Worm (Caenorhabditis elegans): ENCODE data around the gene T11F9.21.

Gene T11F9.21

DNA sequence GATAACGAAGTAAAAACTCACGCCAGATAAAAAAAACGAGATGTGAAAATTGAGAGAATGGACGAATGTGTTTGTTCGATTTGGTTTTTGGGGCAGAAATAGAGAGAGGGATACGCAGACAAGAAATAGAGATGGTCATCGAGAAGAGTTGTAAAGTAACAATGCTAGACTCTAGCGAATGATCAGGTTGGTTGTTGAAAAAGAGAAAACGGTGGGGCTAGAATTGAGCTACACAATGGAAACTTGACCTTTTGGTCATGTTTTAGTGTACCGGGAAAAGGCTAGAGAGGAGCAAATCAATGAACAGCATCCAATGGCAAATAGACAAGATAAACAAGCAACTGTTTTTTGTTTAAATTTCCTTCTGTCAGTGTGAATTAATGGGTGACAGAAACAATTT is 2.2 kb upstream of the T11F9.21 start, which contains the start of gene dhs-19:
TSS of gene dhs-19 (minus strand) at position 101 of the 400 bp plus-strand sequence.
- TF ChIP-seq ref-1 (GFP tag; conservative IDR thresholded peaks at IDR 0.05) (no peak), flt-1 (GFP tag; IDR thresholded peaks at IDR 0.05) (no peak)

- TF ChIP-seq ztf-23 (GFP tag; IDR thresholded peaks at IDR 0.05) (no peak), ref-1 (GFP tag; conservative IDR thresholded peaks at IDR 0.05) (no peak), ztf-29 (GFP tag; IDR thresholded peaks at IDR 0.05) (no peak), flt-1 (GFP tag; IDR thresholded peaks at IDR 0.05) (no peak), cog-1 (tag; optimal IDR thresholded peaks at IDR 0.05) (no peak), T22C8.4 (GFP tag; IDR thresholded peaks at IDR 0.05) (no peak), klf-2 (GFP tag; conservative IDR thresholded peaks at IDR 0.05) (no peak), tab-1 (GFP tag; IDR thresholded peaks at IDR 0.05) (no peak), med-1 (GFP tag; optimal IDR thresholded peaks at IDR 0.05; ENCODE audit: insufficient read depth) (no peak)
These were observed 3.7 kb downstream of the T11F9.21 start, which contains the start of gene htrl-1 for ce11 chrV:11496283-11496682. TSS of gene htrl-1 (minus strand) at chrV:11496383.

ce11 chrV:11497475-11497874 is 4.9 kb downstream of the T11F9.21 start:
- TF ChIP-seq T22C8.4 (GFP tag; IDR thresholded peaks at IDR 0.05): no peak
- TF ChIP-seq klf-2 (GFP tag; conservative IDR thresholded peaks at IDR 0.05): no peak
- no peak for TF ChIP-seq ztf-29 (GFP tag; IDR thresholded peaks at IDR 0.05)
- TF ChIP-seq ztf-23 (GFP tag; IDR thresholded peaks at IDR 0.05): no peak
- no peak for TF ChIP-seq cog-1 (tag; optimal IDR thresholded peaks at IDR 0.05)
- no peak for TF ChIP-seq flt-1 (GFP tag; IDR thresholded peaks at IDR 0.05)
- no peak for TF ChIP-seq med-1 (GFP tag; optimal IDR thresholded peaks at IDR 0.05; ENCODE audit: insufficient read depth)
- TF ChIP-seq tab-1 (GFP tag; IDR thresholded peaks at IDR 0.05): no peak

DNA sequence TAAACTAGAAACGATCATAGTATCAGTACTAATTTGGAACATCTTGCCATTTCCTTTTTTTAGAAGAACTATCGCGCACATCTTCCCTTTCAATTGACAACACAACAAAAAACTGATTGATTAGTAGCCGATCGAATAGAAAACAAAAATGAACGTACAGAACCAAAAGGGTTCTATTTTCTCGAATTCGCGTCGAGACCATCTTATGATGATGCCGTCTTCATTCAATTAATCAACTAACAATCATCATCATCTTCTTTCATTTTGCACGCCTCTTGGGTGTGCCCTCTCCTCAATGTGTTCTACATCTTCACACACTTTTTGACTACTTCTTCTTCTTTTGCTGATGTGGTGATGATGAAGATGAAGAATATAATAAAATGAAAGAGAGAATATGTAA is 7.2 kb downstream of the T11F9.21 start:
- no peak for TF ChIP-seq T22C8.4 (GFP tag; IDR thresholded peaks at IDR 0.05)
- no peak for TF ChIP-seq tab-1 (GFP tag; IDR thresholded peaks at IDR 0.05)
- TF ChIP-seq flt-1 (GFP tag; IDR thresholded peaks at IDR 0.05): no peak
- no peak for TF ChIP-seq cog-1 (tag; optimal IDR thresholded peaks at IDR 0.05)
- TF ChIP-seq ref-1 (GFP tag; conservative IDR thresholded peaks at IDR 0.05): no peak
- no peak for TF ChIP-seq ztf-29 (GFP tag; IDR thresholded peaks at IDR 0.05)

DNA sequence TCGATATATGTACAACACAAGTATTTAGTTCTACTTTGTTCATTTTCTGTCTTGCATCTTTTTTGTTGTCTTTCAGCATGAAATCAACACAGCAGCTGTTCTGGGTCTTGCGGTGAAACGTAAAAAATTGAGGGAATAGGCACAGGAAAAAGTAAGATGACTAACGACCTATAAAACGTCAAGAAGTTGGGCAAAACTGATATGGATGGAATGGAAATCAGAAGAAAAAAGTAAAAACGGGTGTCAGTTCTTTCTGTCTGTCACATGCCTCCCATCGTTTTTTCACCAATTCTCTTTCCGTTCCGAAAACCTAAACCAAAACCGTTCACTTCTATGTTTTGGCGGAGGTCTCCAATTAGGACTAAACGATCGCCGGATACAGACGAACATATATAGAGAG is 8.4 kb downstream of the T11F9.21 start:
- TF ChIP-seq klf-2 (GFP tag; conservative IDR thresholded peaks at IDR 0.05): no peak

DNA sequence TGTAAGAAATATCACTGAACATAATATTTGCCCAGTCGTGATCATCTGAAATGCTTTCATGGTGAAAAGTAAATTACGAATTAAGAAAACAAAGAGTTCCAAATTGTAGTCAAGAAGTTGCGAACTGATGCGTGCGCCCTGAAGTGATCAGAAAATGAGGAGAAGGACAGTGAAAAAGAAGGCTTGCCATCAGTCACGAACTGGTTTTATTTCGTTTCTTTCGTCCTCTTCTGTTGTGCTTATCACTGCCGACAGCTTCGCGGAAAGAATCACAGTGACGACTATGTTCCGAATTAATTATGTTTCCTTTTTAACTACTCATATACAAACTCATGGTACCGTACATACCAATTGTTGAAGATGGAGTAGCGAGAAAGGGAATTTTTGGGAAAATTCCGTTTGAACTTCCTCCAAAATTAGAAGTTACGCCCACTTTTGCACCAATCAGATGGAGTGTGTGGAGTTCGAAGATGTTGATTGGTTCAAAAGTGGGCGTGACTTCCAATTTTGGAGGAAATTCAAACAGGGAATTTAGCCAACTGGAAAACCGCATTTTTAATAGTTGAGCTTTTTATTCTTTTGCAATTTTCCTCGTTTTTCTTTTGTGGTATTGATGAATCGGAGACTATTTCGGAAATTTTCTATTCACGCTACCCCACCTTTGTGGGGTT is 10.7 kb downstream of the T11F9.21 start, which contains the start of gene C55A6.12:
TSS of gene C55A6.12 (minus strand) at position 51 of the 671 bp plus-strand sequence.
- TF ChIP-seq ztf-29 (GFP tag; IDR thresholded peaks at IDR 0.05) (no peak), ztf-23 (GFP tag; IDR thresholded peaks at IDR 0.05) (0 out of 2 replicates have a peak, but pooled peaks have one; percentile 32)

DNA sequence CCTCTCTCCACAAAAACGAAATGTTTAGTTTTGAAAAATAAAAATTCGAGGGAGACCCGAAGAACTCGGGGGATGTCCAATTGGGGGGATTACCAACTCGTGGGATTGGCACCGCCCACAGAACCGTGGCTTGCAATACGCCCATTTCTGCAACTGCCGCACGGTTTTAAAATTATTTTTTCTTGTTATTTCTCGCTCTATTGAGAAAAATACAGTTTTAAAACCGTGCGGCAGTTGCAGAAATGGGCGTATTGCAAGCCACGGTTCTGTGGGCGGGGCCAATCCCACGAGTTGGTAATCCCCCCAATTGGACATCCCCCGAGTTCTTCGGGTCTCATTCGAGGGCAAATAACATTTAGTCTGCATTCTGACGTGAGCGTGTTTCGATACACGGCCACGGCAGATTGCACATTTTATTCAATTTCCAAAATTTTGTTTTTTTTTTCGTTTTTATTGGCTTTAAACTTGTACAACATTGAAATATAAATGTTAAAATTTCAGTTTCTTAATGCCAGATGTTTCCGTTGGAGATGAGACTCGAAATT is 12.4 kb downstream of the T11F9.21 start, which contains the start of the genes C55A6.1 and C55A6.10:
TSS of gene C55A6.1 (minus strand) at position 116 of the 545 bp plus-strand sequence.
TSS of gene C55A6.10 (plus strand) at position 495 of the 545 bp plus-strand sequence.
- TF ChIP-seq cog-1 (tag; optimal IDR thresholded peaks at IDR 0.05) (peak; percentile 1), tab-1 (GFP tag; IDR thresholded peaks at IDR 0.05) (0 out of 2 replicates have a peak, but pooled peaks have one; percentile 39), flt-1 (GFP tag; IDR thresholded peaks at IDR 0.05) (0 out of 2 replicates have a peak, but pooled peaks have one; percentile 24), ztf-23 (GFP tag; IDR thresholded peaks at IDR 0.05) (peak; percentile 68; the same call in 1 of the 2 replicates)

- no peak for TF ChIP-seq cog-1 (tag; optimal IDR thresholded peaks at IDR 0.05)
- TF ChIP-seq tab-1 (GFP tag; IDR thresholded peaks at IDR 0.05): no peak
- no peak for TF ChIP-seq flt-1 (GFP tag; IDR thresholded peaks at IDR 0.05)
- no peak for TF ChIP-seq T22C8.4 (GFP tag; IDR thresholded peaks at IDR 0.05)
- TF ChIP-seq ztf-29 (GFP tag; IDR thresholded peaks at IDR 0.05): no peak
- TF ChIP-seq med-1 (GFP tag; optimal IDR thresholded peaks at IDR 0.05; ENCODE audit: insufficient read depth): no peak
- TF ChIP-seq klf-2 (GFP tag; conservative IDR thresholded peaks at IDR 0.05): no peak
- TF ChIP-seq ztf-23 (GFP tag; IDR thresholded peaks at IDR 0.05): no peak
These were observed 13.8 kb downstream of the T11F9.21 start for ce11 chrV:11506347-11506746.

- TF ChIP-seq tab-1 (GFP tag; IDR thresholded peaks at IDR 0.05): no peak
- TF ChIP-seq cog-1 (tag; optimal IDR thresholded peaks at IDR 0.05): no peak
- no peak for TF ChIP-seq T22C8.4 (GFP tag; IDR thresholded peaks at IDR 0.05)
- no peak for TF ChIP-seq flt-1 (GFP tag; IDR thresholded peaks at IDR 0.05)
- no peak for TF ChIP-seq ref-1 (GFP tag; conservative IDR thresholded peaks at IDR 0.05)
- no peak for TF ChIP-seq ztf-23 (GFP tag; IDR thresholded peaks at IDR 0.05)
- no peak for TF ChIP-seq klf-2 (GFP tag; conservative IDR thresholded peaks at IDR 0.05)
- no peak for TF ChIP-seq ztf-29 (GFP tag; IDR thresholded peaks at IDR 0.05)
- TF ChIP-seq med-1 (GFP tag; optimal IDR thresholded peaks at IDR 0.05; ENCODE audit: insufficient read depth): no peak
These were observed 16.2 kb downstream of the T11F9.21 start, which contains the start of gene ttll-5 for ce11 chrV:11508773-11509172. TSS of gene ttll-5 (plus strand) at chrV:11509060.

- TF ChIP-seq T22C8.4 (GFP tag; IDR thresholded peaks at IDR 0.05): no peak
- TF ChIP-seq ztf-23 (GFP tag; IDR thresholded peaks at IDR 0.05): no peak
- no peak for TF ChIP-seq ref-1 (GFP tag; conservative IDR thresholded peaks at IDR 0.05)
- TF ChIP-seq cog-1 (tag; optimal IDR thresholded peaks at IDR 0.05): no peak
- no peak for TF ChIP-seq tab-1 (GFP tag; IDR thresholded peaks at IDR 0.05)
- no peak for TF ChIP-seq ztf-29 (GFP tag; IDR thresholded peaks at IDR 0.05)
- TF ChIP-seq flt-1 (GFP tag; IDR thresholded peaks at IDR 0.05): no peak
- no peak for TF ChIP-seq med-1 (GFP tag; optimal IDR thresholded peaks at IDR 0.05; ENCODE audit: insufficient read depth)
- no peak for TF ChIP-seq klf-2 (GFP tag; conservative IDR thresholded peaks at IDR 0.05)
These were observed 20.9 kb downstream of the T11F9.21 start, which contains the start of gene C55A6.3 for ce11 chrV:11513432-11513831. TSS of gene C55A6.3 (minus strand) at chrV:11513532.

Measured in whole organism, midembryonic.